Fruit fly (Drosophila melanogaster) Kc167 (cell line): Measurements from ENCODE around the gene CG4766.

Experiments used
- Myc ChIP-seq: fragments of >200 bp; optimal IDR thresholded peaks from 2 replicates; lab custom pipeline; 2017; ENCODE audit warnings: missing external identifiers
- Sin3A ChIP-seq: fragments of >200 bp; optimal IDR thresholded peaks from 2 replicates; lab custom pipeline; 2018; ENCODE audit warnings: missing external identifiers
- h ChIP-seq: fragments of >200 bp; optimal IDR thresholded peaks from 3 replicates; lab custom pipeline; 2018; ENCODE audit warnings: missing external identifiers
- insv ChIP-seq: fragments of >200 bp; optimal IDR thresholded peaks from 3 replicates; lab custom pipeline; 2018; ENCODE audit warnings: missing external identifiers
- psq ChIP-seq: fragments of >200 bp; optimal IDR thresholded peaks from 2 replicates; lab custom pipeline; 2017; ENCODE audit warnings: missing external identifiers
- ttk ChIP-seq: sonication (Bioruptor generic); optimal IDR thresholded peaks from 2 replicates; lab custom pipeline; 2017; ENCODE audit warnings: missing external identifiers

Gene CG4766

dm6 chrX:6024638-6025037, 24.0 kb upstream of the CG4766 start:
- no peak for TF ChIP-seq ttk (lab: Kevin White, UChicago)
- TF ChIP-seq insv (lab: Kevin White, UChicago), result no peak
- TF ChIP-seq Myc (lab: Kevin White, UChicago), result no peak
- no peak for TF ChIP-seq psq (lab: Kevin White, UChicago)
- TF ChIP-seq Sin3A (lab: Kevin White, UChicago), result no peak
- no peak for TF ChIP-seq h (lab: Kevin White, UChicago)

- TF ChIP-seq Sin3A (lab: Kevin White, UChicago) (no peak), h (lab: Kevin White, UChicago) (no peak), ttk (lab: Kevin White, UChicago) (no peak), insv (lab: Kevin White, UChicago) (no peak), psq (lab: Kevin White, UChicago) (no peak), Myc (lab: Kevin White, UChicago) (no peak)
Measured at dm6 chrX:6022090-6022489, 21.5 kb upstream of the CG4766 start.

- TF ChIP-seq ttk (lab: Kevin White, UChicago), result no peak
- TF ChIP-seq h (lab: Kevin White, UChicago), result no peak
- no peak for TF ChIP-seq Sin3A (lab: Kevin White, UChicago)
- no peak for TF ChIP-seq Myc (lab: Kevin White, UChicago)
- no peak for TF ChIP-seq insv (lab: Kevin White, UChicago)
- no peak for TF ChIP-seq psq (lab: Kevin White, UChicago)
Measured at dm6 chrX:6021414-6021813, 20.8 kb upstream of the CG4766 start.

- TF ChIP-seq ttk (lab: Kevin White, UChicago), result no peak
- TF ChIP-seq h (lab: Kevin White, UChicago), result no peak
- TF ChIP-seq psq (lab: Kevin White, UChicago), result no peak
- no peak for TF ChIP-seq Sin3A (lab: Kevin White, UChicago)
- no peak for TF ChIP-seq insv (lab: Kevin White, UChicago)
- TF ChIP-seq Myc (lab: Kevin White, UChicago), result no peak
Measured at dm6 chrX:6020254-6020653, 19.7 kb upstream of the CG4766 start.

- no peak for TF ChIP-seq psq (lab: Kevin White, UChicago)
- TF ChIP-seq Myc (lab: Kevin White, UChicago), result no peak
- TF ChIP-seq Sin3A (lab: Kevin White, UChicago), result no peak
- TF ChIP-seq h (lab: Kevin White, UChicago), result no peak
- no peak for TF ChIP-seq insv (lab: Kevin White, UChicago)
- no peak for TF ChIP-seq ttk (lab: Kevin White, UChicago)
Measured at dm6 chrX:6012976-6013684, 12.5 kb upstream of the CG4766 start, which contains the start of gene mab-21. Gene mab-21, minus strand, starts transcription at chrX:6013181.

- TF ChIP-seq ttk (lab: Kevin White, UChicago) (no peak), Sin3A (lab: Kevin White, UChicago) (no peak), h (lab: Kevin White, UChicago) (no peak), Myc (lab: Kevin White, UChicago) (no peak), insv (lab: Kevin White, UChicago) (no peak), psq (lab: Kevin White, UChicago) (no peak)
Measured at dm6 chrX:6010539-6011268, 10.1 kb upstream of the CG4766 start.

dm6 chrX:6007502-6007901, 6.9 kb upstream of the CG4766 start:
- no peak for TF ChIP-seq Myc (lab: Kevin White, UChicago)
- no peak for TF ChIP-seq ttk (lab: Kevin White, UChicago)
- no peak for TF ChIP-seq Sin3A (lab: Kevin White, UChicago)
- TF ChIP-seq psq (lab: Kevin White, UChicago), result no peak
- no peak for TF ChIP-seq h (lab: Kevin White, UChicago)
- TF ChIP-seq insv (lab: Kevin White, UChicago), result no peak

dm6 chrX:6003830-6004229, 3.2 kb upstream of the CG4766 start:
- no peak for TF ChIP-seq Sin3A (lab: Kevin White, UChicago)
- no peak for TF ChIP-seq insv (lab: Kevin White, UChicago)
- TF ChIP-seq psq (lab: Kevin White, UChicago), result no peak
- TF ChIP-seq Myc (lab: Kevin White, UChicago), result no peak
- no peak for TF ChIP-seq ttk (lab: Kevin White, UChicago)
- TF ChIP-seq h (lab: Kevin White, UChicago), result no peak

- no peak for TF ChIP-seq Myc (lab: Kevin White, UChicago)
- TF ChIP-seq Sin3A (lab: Kevin White, UChicago), result no peak
Measured at dm6 chrX:5997931-5998330, 2.7 kb downstream of the CG4766 start.

dm6 chrX:5995951-5996350, 4.6 kb downstream of the CG4766 start:
- no peak for TF ChIP-seq Sin3A (lab: Kevin White, UChicago)
- TF ChIP-seq psq (lab: Kevin White, UChicago), result no peak
- no peak for TF ChIP-seq insv (lab: Kevin White, UChicago)

- TF ChIP-seq Sin3A (lab: Kevin White, UChicago) (no peak), insv (lab: Kevin White, UChicago) (no peak), ttk (lab: Kevin White, UChicago) (no peak), h (lab: Kevin White, UChicago) (no peak), Myc (lab: Kevin White, UChicago) (no peak), psq (lab: Kevin White, UChicago) (no peak)
Measured at dm6 chrX:5992767-5993325, 7.8 kb downstream of the CG4766 start.
